Fruit fly (Drosophila melanogaster): ENCODE data around the gene CG6565.
A peak's percentile ranks its signal among the peaks of the same experiment; 100 is the strongest.

The CG6565 gene

DNA sequence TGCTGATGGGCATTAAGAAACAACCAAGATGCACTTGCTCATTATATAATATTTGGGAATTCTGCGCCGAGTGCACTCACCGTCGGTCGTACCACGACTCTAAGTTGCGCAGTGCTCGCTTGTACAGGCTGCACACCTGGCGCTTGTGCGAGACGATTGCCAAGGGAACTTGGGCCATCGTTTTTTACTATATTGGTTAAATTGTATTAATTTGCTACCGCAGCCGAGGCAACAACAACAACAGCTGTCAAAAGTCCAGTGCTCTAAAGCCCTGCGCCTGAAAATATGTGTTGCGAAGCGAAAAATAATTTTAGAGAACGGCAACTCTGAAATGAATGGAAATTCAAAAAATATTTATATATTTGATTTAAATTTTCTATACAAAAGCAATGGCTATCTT lies 3.1 kb upstream of the CG6565 start, which contains the start of gene ND-B22 (continued):
- TF ChIP-seq bowl (GFP tag; IDR thresholded peaks at IDR 0.05) (no peak), PHDP (tag; optimal IDR thresholded peaks at IDR 0.05) (peak; percentile 24), CG18262 (tag; optimal IDR thresholded peaks at IDR 0.05) (peak; percentile 27), CG13123 (GFP tag; optimal IDR thresholded peaks at IDR 0.05) (no peak), prd (optimal IDR thresholded peaks at IDR 0.05) (no peak), prd (GFP tag; IDR thresholded peaks at IDR 0.05) (0 out of 3 replicates have a peak, but pooled peaks have one; percentile 7), lmd (GFP tag; IDR thresholded peaks at IDR 0.05) (no peak), Dad (GFP tag; optimal IDR thresholded peaks at IDR 0.05) (peak; percentile 50), CG15073 (GFP tag; optimal IDR thresholded peaks at IDR 0.05) (no peak), zfh1 (GFP tag; IDR thresholded peaks at IDR 0.05) (peak; percentile 66), CG6254 (GFP tag; optimal IDR thresholded peaks at IDR 0.05) (no peak), Hr78 (GFP tag; optimal IDR thresholded peaks at IDR 0.05) (no peak), sens-2 (GFP tag; IDR thresholded peaks at IDR 0.05) (no peak), Sin3A (optimal IDR thresholded peaks at IDR 0.05) (no peak), Atf6 (GFP tag; IDR thresholded peaks at IDR 0.05) (0 out of 2 replicates have a peak, but pooled peaks have one; percentile 13), repo (GFP tag; optimal IDR thresholded peaks at IDR 0.05) (peak; percentile 8), insv (GFP tag; optimal IDR thresholded peaks at IDR 0.05) (no peak), Rfx (GFP tag; IDR thresholded peaks at IDR 0.05) (peak; percentile 70), unpg (GFP tag; optimal IDR thresholded peaks at IDR 0.05) (peak; percentile 19), ftz-f1 (GFP tag; optimal IDR thresholded peaks at IDR 0.05) (no peak), grau (tag; optimal IDR thresholded peaks at IDR 0.05) (peak; percentile 43), Dref (GFP tag; IDR thresholded peaks at IDR 0.05) (0 out of 2 replicates have a peak, but pooled peaks have one; percentile 24), dan (GFP tag; IDR thresholded peaks at IDR 0.05) (no peak), Sry-δ (GFP tag; optimal IDR thresholded peaks at IDR 0.05) (peak; percentile 10), corto (GFP tag; optimal IDR thresholded peaks at IDR 0.05) (no peak), Dek (tag; optimal IDR thresholded peaks at IDR 0.05) (peak; percentile 34), zen (tag; optimal IDR thresholded peaks at IDR 0.05) (peak; percentile 12), CG34376 (GFP tag; optimal IDR thresholded peaks at IDR 0.05) (peak; percentile 33), CG18011 (GFP tag; optimal IDR thresholded peaks at IDR 0.05) (peak; percentile 17), CG3407 (GFP tag; optimal IDR thresholded peaks at IDR 0.05) (peak; percentile 26), trh (GFP tag; optimal IDR thresholded peaks at IDR 0.05) (no peak), E2f1 (GFP tag; IDR thresholded peaks at IDR 0.05) (no peak), BEAF-32 (GFP tag; optimal IDR thresholded peaks at IDR 0.05) (peak; percentile 25), B-H2 (GFP tag; optimal IDR thresholded peaks at IDR 0.05) (peak; percentile 88), CG30403 (GFP tag; optimal IDR thresholded peaks at IDR 0.05) (peak; percentile 58), CG8388 (GFP tag; optimal IDR thresholded peaks at IDR 0.05) (no peak), hth (optimal IDR thresholded peaks at IDR 0.05) (no peak), ap (GFP tag; IDR thresholded peaks at IDR 0.05) (no peak), CG10543 (GFP tag; optimal IDR thresholded peaks at IDR 0.05) (peak; percentile 38), Kr (GFP tag; optimal IDR thresholded peaks at IDR 0.05) (no peak), fd102C (GFP tag; optimal IDR thresholded peaks at IDR 0.05) (no peak), CG11560 (tag; IDR thresholded peaks at IDR 0.05) (no peak), sd (tag; optimal IDR thresholded peaks at IDR 0.05) (no peak), CG10209 (GFP tag; optimal IDR thresholded peaks at IDR 0.05) (peak; percentile 33), HLH4C (GFP tag; IDR thresholded peaks at IDR 0.05; ENCODE audit: partially characterized antibody) (no peak), Hsf (GFP tag; optimal IDR thresholded peaks at IDR 0.05) (peak; percentile 47), nmo (GFP tag; optimal IDR thresholded peaks at IDR 0.05) (peak; percentile 39), CG4707 (GFP tag; optimal IDR thresholded peaks at IDR 0.05) (no peak), shn (GFP tag; optimal IDR thresholded peaks at IDR 0.05) (peak; percentile 6), CG3995 (GFP tag; optimal IDR thresholded peaks at IDR 0.05) (peak; percentile 32), CG42726 (GFP tag; IDR thresholded peaks at IDR 0.05; ENCODE audit: partially characterized antibody) (no peak), CG7745 (tag; optimal IDR thresholded peaks at IDR 0.05) (no peak)
